Worm (Caenorhabditis elegans) whole organism, midembryonic: ENCODE results near the gene ivph-3.

Experiments used
- T22C8.4 ChIP-seq: fragments of 200-800 bp; sonication (Bioruptor generic); IDR thresholded peaks from 2 replicates; pipeline ENCODE4 v1.3.6; 2022; ENCODE audit warnings: missing genetic modification characterization, missing compliant biosample characterization
- cog-1 ChIP-seq: sonication (generic microtip); optimal IDR thresholded peaks from 2 replicates; lab custom pipeline; 2016; ENCODE audit warnings: missing genetic modification characterization, missing compliant biosample characterization
- flt-1 ChIP-seq: fragments of 200-800 bp; sonication (Bioruptor generic); IDR thresholded peaks from 2 replicates; pipeline ENCODE4 v1.3.6; 2022; ENCODE audit warnings: missing genetic modification characterization, missing compliant biosample characterization
- klf-2 ChIP-seq: fragments of 200-800 bp; sonication (Bioruptor generic); conservative IDR thresholded peaks from 2 replicates; pipeline ENCODE4 v1.3.6; 2022; ENCODE audit warnings: missing genetic modification reagents, missing genetic modification characterization, missing compliant biosample characterization
- ref-1 ChIP-seq: fragments of 200-800 bp; sonication (Bioruptor generic); conservative IDR thresholded peaks from 2 replicates; pipeline ENCODE4 v1.3.6; 2022; ENCODE audit warnings: missing genetic modification reagents, missing genetic modification characterization, missing compliant biosample characterization
- tab-1 ChIP-seq: fragments of 200-800 bp; sonication (Bioruptor generic); IDR thresholded peaks from 2 replicates; pipeline ENCODE4 v1.3.6; 2022; ENCODE audit warnings: missing genetic modification characterization, missing compliant biosample characterization
- ztf-23 ChIP-seq: fragments of 200-800 bp; sonication (Bioruptor generic); IDR thresholded peaks from 2 replicates; pipeline ENCODE4 v1.3.6; 2022; ENCODE audit warnings: missing genetic modification reagents, missing genetic modification characterization, missing compliant biosample characterization
- ztf-29 ChIP-seq: fragments of 200-800 bp; sonication (Bioruptor generic); IDR thresholded peaks from 2 replicates; pipeline ENCODE4 v1.3.6; 2022; ENCODE audit warnings: missing genetic modification reagents, missing genetic modification characterization, missing compliant biosample characterization

DNA sequence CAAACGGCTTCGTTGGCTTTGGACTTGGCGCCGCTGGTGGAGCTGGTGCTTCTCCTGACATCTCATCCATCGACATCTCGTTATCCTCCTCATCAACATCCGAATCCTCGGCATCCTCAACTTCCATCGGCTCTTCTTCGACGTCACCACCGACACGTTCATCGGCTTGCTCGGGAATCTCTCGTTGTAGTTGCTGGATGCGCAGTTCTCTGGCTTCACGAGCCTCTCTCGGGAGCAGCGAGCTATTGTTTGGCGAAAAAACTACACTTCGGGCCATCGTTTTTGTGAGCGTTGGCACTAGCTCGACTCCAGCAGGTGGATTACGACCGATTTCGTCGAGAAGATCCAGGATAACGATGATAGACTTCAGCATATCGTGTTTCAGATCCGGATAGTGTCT lies 7.5 kb upstream of the ivph-3 start:
- TF ChIP-seq ref-1 (GFP tag; lab: Robert Waterston, UW) (no peak), klf-2 (no peak), ztf-23 (GFP tag; lab: Robert Waterston, UW) (no peak), ztf-29 (GFP tag; lab: Robert Waterston, UW) (no peak), flt-1 (GFP tag; lab: Robert Waterston, UW) (no peak), cog-1 (no peak), T22C8.4 (GFP tag; lab: Robert Waterston, UW) (no peak), tab-1 (GFP tag; lab: Robert Waterston, UW) (no peak)
